Fruit fly (Drosophila melanogaster): ENCODE results near the gene SmydA-8.
A peak's percentile ranks its signal among the peaks of the same experiment; 100 is the strongest.

Gene SmydA-8

dm6 chrX:2241842-2242241 lies 28.2 kb upstream of the SmydA-8 start, which contains the start of gene kz (continued):
- TF ChIP-seq chn (GFP tag; optimal IDR thresholded peaks at IDR 0.05), result no peak
- peak; percentile 94 for TF ChIP-seq ssp (GFP tag; IDR thresholded peaks at IDR 0.05)
- no peak for TF ChIP-seq CG17328 (GFP tag; IDR thresholded peaks at IDR 0.05)
- TF ChIP-seq CG11456 (GFP tag; IDR thresholded peaks at IDR 0.05), result no peak
- no peak for TF ChIP-seq Usf (GFP tag; optimal IDR thresholded peaks at IDR 0.05)
- TF ChIP-seq CG15073 (GFP tag; optimal IDR thresholded peaks at IDR 0.05), result no peak
- peak; percentile 87 for TF ChIP-seq Max (GFP tag; optimal IDR thresholded peaks at IDR 0.05)
- no peak for TF ChIP-seq CG6854 (GFP tag; optimal IDR thresholded peaks at IDR 0.05)
- TF ChIP-seq Awh (GFP tag; IDR thresholded peaks at IDR 0.05), result no peak
- no peak for TF ChIP-seq CG9609 (GFP tag; optimal IDR thresholded peaks at IDR 0.05)
- TF ChIP-seq nerfin-2 (GFP tag; IDR thresholded peaks at IDR 0.05; ENCODE audit: partially characterized antibody), result peak; percentile 100
- TF ChIP-seq slp2 (GFP tag; optimal IDR thresholded peaks at IDR 0.05), result no peak
- TF ChIP-seq CG4404 (GFP tag; IDR thresholded peaks at IDR 0.05), result no peak
- TF ChIP-seq CG1647 (GFP tag; optimal IDR thresholded peaks at IDR 0.05), result no peak
- TF ChIP-seq wor (GFP tag; IDR thresholded peaks at IDR 0.05), result no peak
- no peak for TF ChIP-seq pnt (GFP tag; optimal IDR thresholded peaks at IDR 0.05)
- TF ChIP-seq scrt (GFP tag; optimal IDR thresholded peaks at IDR 0.05), result no peak
- TF ChIP-seq MTF-1 (GFP tag; optimal IDR thresholded peaks at IDR 0.05; ENCODE audit: borderline replicate concordance), result no peak
- no peak for TF ChIP-seq Dip3 (GFP tag; optimal IDR thresholded peaks at IDR 0.05)
- TF ChIP-seq D (optimal IDR thresholded peaks at IDR 0.05), result no peak
- no peak for TF ChIP-seq D (GFP tag; optimal IDR thresholded peaks at IDR 0.05)
- no peak for TF ChIP-seq CG4424 (GFP tag; optimal IDR thresholded peaks at IDR 0.05)
- no peak for TF ChIP-seq croc (GFP tag; conservative IDR thresholded peaks at IDR 0.05)
- no peak for TF ChIP-seq sqz (GFP tag; optimal IDR thresholded peaks at IDR 0.05)
- no peak for TF ChIP-seq CG11247 (GFP tag; IDR thresholded peaks at IDR 0.05)
- peak; percentile 77 for TF ChIP-seq Med (GFP tag)
- TF ChIP-seq tin (GFP tag; optimal IDR thresholded peaks at IDR 0.05), result no peak
- no peak for TF ChIP-seq Rx (GFP tag; IDR thresholded peaks at IDR 0.05)
- TF ChIP-seq Atf3 (GFP tag; optimal IDR thresholded peaks at IDR 0.05), result no peak
- TF ChIP-seq YL-1 (GFP tag; optimal IDR thresholded peaks at IDR 0.05), result peak; percentile 86
- no peak for TF ChIP-seq Bdp1 (GFP tag; optimal IDR thresholded peaks at IDR 0.05)
- TF ChIP-seq CG9932 (GFP tag; IDR thresholded peaks at IDR 0.05), result no peak
- TF ChIP-seq CG18619 (GFP tag; optimal IDR thresholded peaks at IDR 0.05), result no peak
- no peak for TF ChIP-seq unpg (GFP tag; optimal IDR thresholded peaks at IDR 0.05)
- no peak for TF ChIP-seq Lpt (GFP tag; optimal IDR thresholded peaks at IDR 0.05)
- no peak for TF ChIP-seq lov (optimal IDR thresholded peaks at IDR 0.05)
- no peak for TF ChIP-seq lov (GFP tag; IDR thresholded peaks at IDR 0.05)
- no peak for TF ChIP-seq CG8281 (tag; optimal IDR thresholded peaks at IDR 0.05)
- peak; percentile 92 for TF ChIP-seq dm (GFP tag; optimal IDR thresholded peaks at IDR 0.05)
- TF ChIP-seq aop (GFP tag; IDR thresholded peaks at IDR 0.05), result no peak
- no peak for TF ChIP-seq CG3163 (GFP tag; optimal IDR thresholded peaks at IDR 0.05)
- no peak for TF ChIP-seq mam (GFP tag; optimal IDR thresholded peaks at IDR 0.05)
- no peak for TF ChIP-seq dan (GFP tag; IDR thresholded peaks at IDR 0.05)
- TF ChIP-seq CG7556 (GFP tag; optimal IDR thresholded peaks at IDR 0.05), result no peak

dm6 chrX:2225138-2225537 lies 11.5 kb upstream of the SmydA-8 start, which contains the start of gene pcx:
pcx (plus strand) TSS chrX:2225296.
- TF ChIP-seq sna (GFP tag; IDR thresholded peaks at IDR 0.05; ENCODE audit: partially characterized antibody) (0 out of 2 replicates have a peak, but pooled peaks have one; percentile 41), CG9797 (GFP tag; optimal IDR thresholded peaks at IDR 0.05) (peak; percentile 34), Sry-δ (GFP tag; optimal IDR thresholded peaks at IDR 0.05) (peak; percentile 49), HLH4C (GFP tag; IDR thresholded peaks at IDR 0.05; ENCODE audit: partially characterized antibody) (peak; percentile 50), gfzf (GFP tag; optimal IDR thresholded peaks at IDR 0.05) (peak; percentile 50), fd102C (GFP tag; optimal IDR thresholded peaks at IDR 0.05) (no peak), Sox100B (GFP tag; optimal IDR thresholded peaks at IDR 0.05) (no peak), CG16813 (GFP tag; IDR thresholded peaks at IDR 0.05; ENCODE audit: partially characterized antibody) (peak; percentile 55), unc-4 (GFP tag; IDR thresholded peaks at IDR 0.05; ENCODE audit: partially characterized antibody) (peak; percentile 65), hb (GFP tag; IDR thresholded peaks at IDR 0.05; ENCODE audit: partially characterized antibody) (peak; percentile 44; the same call in 1 of the 3 replicates), CG17359 (tag; optimal IDR thresholded peaks at IDR 0.05) (peak; percentile 96), CG2116 (GFP tag; optimal IDR thresholded peaks at IDR 0.05) (peak; percentile 38)
